Worm (Caenorhabditis elegans): ENCODE measurements around the gene Y45G5AM.5.

The Y45G5AM.5 gene

DNA sequence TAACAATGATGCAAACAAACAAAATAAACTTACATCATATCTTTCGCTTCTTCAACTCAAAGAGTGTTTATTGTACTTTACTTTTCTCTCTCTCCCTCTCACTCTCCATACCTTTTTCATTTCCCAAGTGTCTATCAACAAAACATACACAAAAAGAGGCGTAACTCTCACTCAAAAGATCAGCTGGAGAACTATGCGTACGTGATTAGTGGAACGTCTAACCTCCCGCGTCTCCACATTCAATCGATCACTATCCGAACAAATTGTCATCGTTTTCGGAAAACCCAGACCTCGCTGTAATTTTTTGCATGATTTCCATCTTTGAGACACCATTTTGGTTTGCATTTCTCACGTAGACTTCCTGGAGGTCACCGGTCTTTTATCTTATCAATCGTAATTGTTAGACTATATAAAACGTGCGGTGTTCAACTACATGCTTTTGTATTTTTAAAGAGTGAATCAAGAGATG is 28.7 kb upstream of the Y45G5AM.5 start, which contains the start of gene nhr-57 (continued):
- TF ChIP-seq hlh-30 (tag; optimal IDR thresholded peaks at IDR 0.05; ENCODE audit: insufficient read depth) (peak; percentile 70), set-16 (GFP tag; IDR thresholded peaks at IDR 0.05) (no peak), attf-4 (tag; optimal IDR thresholded peaks at IDR 0.05) (no peak), mdl-1 (tag; optimal IDR thresholded peaks at IDR 0.05) (peak; percentile 24 to 77), fos-1 (tag; optimal IDR thresholded peaks at IDR 0.05) (no peak), pha-4 (GFP tag; IDR thresholded peaks at IDR 0.05) (peak; percentile 70; the same call in 1 of the 2 replicates), pha-4 (tag; optimal IDR thresholded peaks at IDR 0.05) (peak; percentile 71), madf-9 (GFP tag; conservative IDR thresholded peaks at IDR 0.05) (no peak), mdt-29 (GFP tag; IDR thresholded peaks at IDR 0.05) (peak; percentile 64; the same call in 1 of the 2 replicates), ces-1 (GFP tag; optimal IDR thresholded peaks at IDR 0.05) (no peak), D1046.2 (GFP tag; IDR thresholded peaks at IDR 0.05) (no peak), R02D3.7 (tag; optimal IDR thresholded peaks at IDR 0.05) (no peak), zfp-3 (GFP tag; conservative IDR thresholded peaks at IDR 0.05) (no peak), aha-1 (tag) (peak; percentile 100), mes-2 (tag; optimal IDR thresholded peaks at IDR 0.05; ENCODE audit: poor library complexity, severe bottlenecking) (peak; percentile 7), nhr-10 (tag; optimal IDR thresholded peaks at IDR 0.05) (peak; percentile 16), nhr-111 (GFP tag; optimal IDR thresholded peaks at IDR 0.05) (no peak), spr-3 (GFP tag; optimal IDR thresholded peaks at IDR 0.05) (no peak), lim-7 (GFP tag; IDR thresholded peaks at IDR 0.05) (no peak), unc-62 (GFP tag; optimal IDR thresholded peaks at IDR 0.05 in 1 of 2) (peak in 1 of 2 experiments; percentile 84), unc-62 (tag; optimal IDR thresholded peaks at IDR 0.05) (no peak), nhr-25 (tag; optimal IDR thresholded peaks at IDR 0.05; ENCODE audit: borderline replicate concordance, insufficient read depth) (peak; percentile 62), ctbp-1 (GFP tag; IDR thresholded peaks at IDR 0.05) (no peak), zip-2 (tag; optimal IDR thresholded peaks at IDR 0.05) (no peak), ceh-28 (tag; optimal IDR thresholded peaks at IDR 0.05) (no peak), Y5F2A.4 (GFP tag; optimal IDR thresholded peaks at IDR 0.05) (no peak), mxl-2 (GFP tag; conservative IDR thresholded peaks at IDR 0.05) (no peak), ceh-32 (tag; optimal IDR thresholded peaks at IDR 0.05; ENCODE audit: poor library complexity) (no peak), ztf-11 (tag; optimal IDR thresholded peaks at IDR 0.05) (no peak), daf-19 (GFP tag; conservative IDR thresholded peaks at IDR 0.05) (no peak), nhr-76 (tag; optimal IDR thresholded peaks at IDR 0.05) (no peak), zip-11 (GFP tag; IDR thresholded peaks at IDR 0.05) (no peak), rbr-2 (tag; optimal IDR thresholded peaks at IDR 0.05) (no peak), nhr-237 (tag; optimal IDR thresholded peaks at IDR 0.05) (no peak), nhr-6 (tag; optimal IDR thresholded peaks at IDR 0.05) (no peak), dpl-1 (GFP tag; optimal IDR thresholded peaks at IDR 0.05) (peak; percentile 4), egl-43 (GFP tag; IDR thresholded peaks at IDR 0.05) (no peak), T26A8.4 (GFP tag; IDR thresholded peaks at IDR 0.05) (no peak), madf-5 (GFP tag; IDR thresholded peaks at IDR 0.05) (no peak), ceh-82 (tag; optimal IDR thresholded peaks at IDR 0.05) (no peak), ZK546.5 (tag; optimal IDR thresholded peaks at IDR 0.05) (no peak), tra-1 (GFP tag; IDR thresholded peaks at IDR 0.05) (0 out of 2 replicates have a peak, but pooled peaks have one; percentile 53), daf-12 (tag; optimal IDR thresholded peaks at IDR 0.05) (no peak), arid-1 (GFP tag; conservative IDR thresholded peaks at IDR 0.05) (no peak), pqm-1 (tag; optimal IDR thresholded peaks at IDR 0.05) (peak; percentile 35), nhr-42 (GFP tag; IDR thresholded peaks at IDR 0.05) (no peak), lir-3 (tag; optimal IDR thresholded peaks at IDR 0.05) (no peak), F26F4.8 (GFP tag; conservative IDR thresholded peaks at IDR 0.05) (no peak), F49E8.2 (tag; optimal IDR thresholded peaks at IDR 0.05; ENCODE audit: borderline replicate concordance) (no peak), dmd-8 (GFP tag; IDR thresholded peaks at IDR 0.05) (0 out of 2 replicates have a peak, but pooled peaks have one; percentile 14), sdz-12 (GFP tag; optimal IDR thresholded peaks at IDR 0.05) (no peak), zfp-2 (tag; optimal IDR thresholded peaks at IDR 0.05) (no peak)
